Worm (Caenorhabditis elegans): ENCODE measurements around the gene F15G9.6.

- no peak for TF ChIP-seq flt-1 (GFP tag; IDR thresholded peaks at IDR 0.05)
- TF ChIP-seq ztf-29 (GFP tag; IDR thresholded peaks at IDR 0.05) = no peak
- no peak for TF ChIP-seq med-1 (GFP tag; optimal IDR thresholded peaks at IDR 0.05; ENCODE audit: insufficient read depth)
Observed at ce11 chrX:9706084-9706483, 3.5 kb upstream of the F15G9.6 start, which contains the start of gene F15G9.1.

Measured in whole organism, midembryonic.